Fruit fly (Drosophila melanogaster): ENCODE results near the gene Jhbp16.

The Jhbp16 gene

DNA sequence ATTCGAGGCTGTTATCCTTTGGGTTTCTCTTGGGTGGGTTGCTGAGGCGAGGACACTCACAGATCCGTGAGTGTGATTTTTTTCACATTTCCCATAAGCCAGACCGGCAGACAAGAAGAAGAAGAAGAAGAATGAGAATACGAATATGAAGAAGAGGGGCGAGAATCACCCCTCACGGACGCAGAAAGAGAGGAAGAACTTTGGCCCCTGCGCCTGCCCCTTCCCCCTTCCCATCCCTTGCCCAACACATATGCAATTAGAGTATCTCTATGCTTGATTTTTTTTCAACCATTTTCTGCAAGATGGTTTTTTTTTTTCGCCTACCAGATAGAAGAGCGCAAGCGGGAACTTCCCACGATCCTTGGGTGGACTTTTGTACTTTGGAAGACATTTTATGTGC, 29.5 kb upstream of the Jhbp16 start:
- TF ChIP-seq kay (GFP tag; ENCODE audit: borderline replicate concordance) = no peak
- TF ChIP-seq toe (GFP tag; optimal IDR thresholded peaks at IDR 0.05) = no peak
- no peak for TF ChIP-seq Mnt (GFP tag; optimal IDR thresholded peaks at IDR 0.05)
- TF ChIP-seq CG7045 (GFP tag; optimal IDR thresholded peaks at IDR 0.05) = no peak
- TF ChIP-seq ovo (GFP tag; optimal IDR thresholded peaks at IDR 0.05) = no peak
- no peak for TF ChIP-seq CG33017 (tag; optimal IDR thresholded peaks at IDR 0.05)
- no peak for TF ChIP-seq CG12768 (GFP tag; optimal IDR thresholded peaks at IDR 0.05)
- no peak for TF ChIP-seq CG14711 (tag; optimal IDR thresholded peaks at IDR 0.05)

DNA sequence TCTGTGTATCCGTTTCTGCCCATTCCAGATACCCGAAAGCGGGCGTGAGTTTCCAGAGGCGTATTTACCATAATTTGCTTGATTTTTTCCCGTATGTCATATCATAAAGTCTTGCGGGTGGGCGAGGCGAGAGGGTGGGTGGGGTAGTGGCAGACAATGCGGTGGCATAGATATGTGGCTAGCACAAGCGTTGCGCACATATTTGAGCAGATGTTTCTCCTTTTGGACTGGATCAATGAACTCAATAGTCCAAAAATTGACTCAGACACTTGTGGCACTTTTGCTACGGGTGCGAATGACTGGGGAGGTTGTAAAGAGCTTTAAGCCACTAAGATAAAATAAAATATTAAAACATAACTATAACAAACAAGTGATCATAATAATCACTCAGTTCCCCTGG, 29.0 kb upstream of the Jhbp16 start:
- TF ChIP-seq cic (GFP tag; optimal IDR thresholded peaks at IDR 0.05) (no peak), Crg-1 (GFP tag; optimal IDR thresholded peaks at IDR 0.05) (no peak), CG7045 (GFP tag; optimal IDR thresholded peaks at IDR 0.05) (no peak), CG5204 (GFP tag; optimal IDR thresholded peaks at IDR 0.05) (no peak), kay (GFP tag; ENCODE audit: borderline replicate concordance) (no peak), CG12768 (GFP tag; optimal IDR thresholded peaks at IDR 0.05) (no peak), Hr96 (GFP tag; optimal IDR thresholded peaks at IDR 0.05) (no peak), CG11617 (GFP tag; optimal IDR thresholded peaks at IDR 0.05) (no peak), toe (GFP tag; optimal IDR thresholded peaks at IDR 0.05) (no peak), Mnt (GFP tag; optimal IDR thresholded peaks at IDR 0.05) (no peak), cnc (optimal IDR thresholded peaks at IDR 0.05) (no peak), CG14711 (tag; optimal IDR thresholded peaks at IDR 0.05) (no peak)

DNA sequence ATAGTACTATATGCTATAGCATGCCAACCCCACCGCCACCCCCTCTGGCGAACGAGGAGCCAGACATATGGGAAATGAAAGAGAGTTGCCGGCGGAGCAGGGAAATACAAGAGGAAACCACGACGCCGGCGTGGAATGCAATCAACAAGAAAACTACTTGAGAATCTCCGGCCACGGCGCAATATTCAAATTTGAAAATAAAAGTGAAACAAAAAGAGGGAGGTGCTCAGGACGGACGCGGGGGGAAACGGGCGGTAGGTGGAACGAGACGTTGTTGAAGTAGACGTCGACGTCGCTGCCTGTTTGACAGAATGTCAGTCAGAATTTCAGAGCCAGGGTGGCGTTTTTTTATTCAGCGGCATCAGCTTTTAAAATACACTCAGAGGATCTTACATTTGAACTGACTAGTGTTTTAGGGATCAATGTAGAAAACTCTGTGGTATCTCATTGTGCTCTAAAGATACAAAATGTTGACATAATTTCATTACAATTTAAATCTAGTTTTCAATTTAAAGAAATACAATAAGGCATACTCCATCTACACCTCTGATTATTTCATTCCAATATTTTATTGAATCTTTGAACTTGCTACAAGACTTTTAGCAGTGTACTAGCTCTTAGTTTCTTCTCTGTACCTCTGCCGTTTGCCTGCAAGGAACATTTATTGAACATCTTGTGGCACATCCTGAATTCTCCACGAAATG, 28.1 kb upstream of the Jhbp16 start:
- TF ChIP-seq cnc (optimal IDR thresholded peaks at IDR 0.05) (no peak), bab1 (GFP tag; optimal IDR thresholded peaks at IDR 0.05) (no peak), tj (GFP tag; optimal IDR thresholded peaks at IDR 0.05) (peak; percentile 11), CG12768 (GFP tag; optimal IDR thresholded peaks at IDR 0.05) (no peak)

DNA sequence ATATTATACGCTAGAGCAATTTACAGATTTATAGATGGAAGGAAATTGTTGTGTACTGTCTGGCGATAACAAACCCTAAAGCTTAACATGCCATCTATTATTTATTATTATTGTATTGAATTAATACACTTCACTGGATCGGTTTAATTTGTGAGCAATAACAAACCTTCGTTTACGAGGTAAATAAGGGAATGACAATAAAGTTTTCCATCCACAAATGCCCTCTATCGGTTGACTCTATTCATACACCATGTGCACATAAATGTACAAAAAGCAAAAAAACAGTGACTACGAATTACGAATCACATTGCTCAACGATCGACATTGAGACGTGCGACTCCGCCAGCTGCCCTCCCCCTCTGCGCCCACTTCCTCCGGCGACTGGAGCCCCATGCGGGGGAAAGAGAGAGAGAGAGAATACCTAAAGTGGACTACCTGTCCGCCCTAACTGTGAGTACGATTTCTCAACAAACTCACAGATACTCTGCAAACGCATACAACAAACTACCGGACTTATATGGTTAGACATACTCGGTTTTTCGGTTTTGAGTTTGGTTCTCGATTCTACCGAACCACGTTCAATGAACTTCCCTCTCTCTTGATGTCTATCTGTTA, 27.2 kb upstream of the Jhbp16 start:
- no peak for TF ChIP-seq pad (GFP tag; optimal IDR thresholded peaks at IDR 0.05)

DNA sequence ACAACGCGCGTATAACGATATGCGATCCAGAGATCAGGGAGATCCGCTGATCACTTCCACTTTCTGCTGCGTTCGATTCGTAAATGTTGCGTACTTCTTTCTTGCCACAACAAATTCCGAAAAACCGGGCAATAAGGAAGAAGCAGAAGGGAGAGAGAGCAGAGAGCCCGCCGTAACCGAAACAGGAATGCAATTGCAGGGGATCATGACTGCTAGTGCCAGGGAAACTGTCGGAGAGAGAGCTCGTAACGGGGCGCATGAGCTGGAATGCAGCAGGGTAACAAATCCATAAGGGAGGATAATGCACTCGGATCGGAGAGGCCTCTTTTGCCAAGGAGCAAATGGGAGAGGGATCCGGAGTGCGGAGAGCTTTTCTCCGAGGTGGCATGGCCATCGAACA, 25.8 kb upstream of the Jhbp16 start:
- TF ChIP-seq Crg-1 (GFP tag; optimal IDR thresholded peaks at IDR 0.05) (no peak), Clk (GFP tag; optimal IDR thresholded peaks at IDR 0.05) (no peak), Hr96 (GFP tag; optimal IDR thresholded peaks at IDR 0.05) (no peak), CG14711 (tag; optimal IDR thresholded peaks at IDR 0.05) (no peak), CG1620 (GFP tag; optimal IDR thresholded peaks at IDR 0.05) (no peak), tj (GFP tag; optimal IDR thresholded peaks at IDR 0.05) (no peak), CG11617 (GFP tag; optimal IDR thresholded peaks at IDR 0.05) (no peak), CG7101 (tag; optimal IDR thresholded peaks at IDR 0.05) (no peak)

DNA sequence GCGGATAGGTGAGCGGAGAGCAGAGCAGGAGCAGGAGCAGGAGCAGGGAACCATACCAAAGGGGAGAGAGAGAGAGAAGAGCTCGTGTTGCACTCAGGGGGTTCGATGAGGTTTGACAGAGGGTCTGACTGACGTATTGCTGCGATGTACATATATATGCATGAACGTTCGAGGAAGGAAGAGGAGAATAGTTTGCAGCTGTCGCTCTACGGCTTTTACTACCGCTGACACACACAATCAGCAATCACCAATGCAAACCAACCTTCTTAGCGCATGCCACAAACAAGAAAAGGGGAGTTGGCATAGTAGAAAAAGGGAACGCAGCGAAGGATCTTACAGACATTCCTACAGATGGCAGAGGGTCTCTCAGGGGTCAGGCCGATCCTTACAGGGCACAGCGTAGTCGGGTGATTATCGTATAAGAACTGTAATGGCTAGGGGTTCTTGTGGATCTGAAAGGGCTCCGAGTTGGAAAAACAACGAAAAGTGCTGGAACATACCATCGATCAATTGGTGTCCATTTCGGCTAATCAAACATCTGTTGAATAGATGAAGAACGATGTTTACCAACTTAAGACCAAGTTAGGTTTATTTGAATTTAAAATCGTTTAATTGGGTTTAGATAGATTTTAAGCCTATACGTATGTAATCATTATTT, 23.7 kb upstream of the Jhbp16 start:
- TF ChIP-seq CG1620 (GFP tag; optimal IDR thresholded peaks at IDR 0.05) (no peak), CG33017 (tag; optimal IDR thresholded peaks at IDR 0.05) (no peak)

DNA sequence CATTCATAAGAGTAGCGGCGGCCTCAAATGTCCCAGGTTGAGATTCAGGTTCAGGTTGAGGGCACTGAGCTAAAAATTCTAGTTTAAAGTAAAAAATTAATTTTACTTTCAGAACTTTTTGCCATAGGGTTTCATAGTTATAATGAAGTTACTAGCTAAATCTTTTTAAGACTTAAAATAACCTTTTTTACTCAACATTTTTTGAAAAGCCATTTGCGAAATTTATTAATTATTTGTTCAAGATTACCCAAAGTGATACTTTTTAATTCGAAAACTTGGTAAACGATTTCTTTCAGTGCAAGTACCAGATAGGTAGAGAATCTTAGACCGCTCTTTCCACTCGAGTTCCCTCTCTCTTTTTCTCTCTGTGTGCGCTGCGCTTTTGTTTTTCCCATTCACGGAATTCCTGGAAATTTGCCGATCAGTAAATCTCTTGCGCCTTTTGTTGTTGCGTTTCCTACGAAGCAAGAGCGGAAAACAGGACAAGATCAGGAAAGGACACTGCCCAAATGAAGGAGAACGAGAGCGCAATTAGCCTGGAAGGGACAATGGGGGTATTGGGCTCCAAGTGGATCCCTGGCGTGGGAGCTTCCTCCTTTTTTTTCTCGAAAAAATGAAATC, 22.6 kb upstream of the Jhbp16 start:
- TF ChIP-seq toe (GFP tag; optimal IDR thresholded peaks at IDR 0.05) (no peak), CG5204 (GFP tag; optimal IDR thresholded peaks at IDR 0.05) (no peak), pad (GFP tag; optimal IDR thresholded peaks at IDR 0.05) (no peak), Clk (GFP tag; optimal IDR thresholded peaks at IDR 0.05) (no peak), CG33017 (tag; optimal IDR thresholded peaks at IDR 0.05) (no peak), CG11617 (GFP tag; optimal IDR thresholded peaks at IDR 0.05) (no peak), Crg-1 (GFP tag; optimal IDR thresholded peaks at IDR 0.05) (no peak), cic (GFP tag; optimal IDR thresholded peaks at IDR 0.05) (no peak), CG12768 (GFP tag; optimal IDR thresholded peaks at IDR 0.05) (no peak), tj (GFP tag; optimal IDR thresholded peaks at IDR 0.05) (no peak), kay (GFP tag; ENCODE audit: borderline replicate concordance) (no peak), ovo (GFP tag; optimal IDR thresholded peaks at IDR 0.05) (no peak), bab1 (GFP tag; optimal IDR thresholded peaks at IDR 0.05) (no peak), CG1620 (GFP tag; optimal IDR thresholded peaks at IDR 0.05) (no peak)

Measured in whole organism, adult.